Worm (Caenorhabditis elegans) whole organism, early embryonic: Measurements from ENCODE around the gene K10H10.5.

Experiments used
- B0310.2 ChIP-seq: sonication (generic microtip); optimal IDR thresholded peaks from 2 replicates; lab custom pipeline; 2016; ENCODE audit warnings: mild to moderate bottlenecking, missing genetic modification characterization, missing compliant biosample characterization
- F13C5.2 ChIP-seq: sonication (generic microtip); optimal IDR thresholded peaks from 2 replicates; lab custom pipeline; 2017; ENCODE audit warnings: mild to moderate bottlenecking, missing genetic modification characterization, inconsistent platforms, missing compliant biosample characterization
- aly-1 ChIP-seq: sonication (generic microtip); optimal IDR thresholded peaks from 2 replicates; lab custom pipeline; 2016; ENCODE audit warnings: missing genetic modification characterization, missing compliant biosample characterization
- ama-1 ChIP-seq: fragments of 150-350 bp; optimal IDR thresholded peaks from 2 replicates; lab custom pipeline; 2014
- ceh-13 ChIP-seq: fragments of 200-800 bp; sonication (Bioruptor generic); optimal IDR thresholded peaks from 2 replicates; lab custom pipeline; 2018; ENCODE audit warnings: mild to moderate bottlenecking, missing genetic modification characterization, missing compliant biosample characterization
- ceh-36 ChIP-seq: sonication (generic microtip); optimal IDR thresholded peaks from 2 replicates; lab custom pipeline; 2016; ENCODE audit warnings: missing genetic modification characterization, inconsistent platforms, missing compliant biosample characterization
- ets-7 ChIP-seq: sonication (generic microtip); optimal IDR thresholded peaks from 2 replicates; lab custom pipeline; 2016; ENCODE audit warnings: missing genotype, missing genetic modification characterization, missing compliant biosample characterization
- flt-1 ChIP-seq: fragments of 200-800 bp; sonication (Bioruptor generic); IDR thresholded peaks from 2 replicates; pipeline ENCODE4 v1.3.6; 2022; ENCODE audit warnings: missing genetic modification characterization, missing compliant biosample characterization
- hmbx-1 ChIP-seq: sonication (generic microtip); optimal IDR thresholded peaks from 2 replicates; lab custom pipeline; 2016; ENCODE audit warnings: mild to moderate bottlenecking, missing genetic modification characterization, missing compliant biosample characterization
- hnd-1 ChIP-seq: sonication (generic microtip); optimal IDR thresholded peaks from 2 replicates; lab custom pipeline; 2016; ENCODE audit warnings: missing genetic modification characterization, missing compliant biosample characterization
- tbx-11 ChIP-seq: fragments of 200-800 bp; sonication (Bioruptor generic); IDR thresholded peaks from 2 replicates; pipeline ENCODE4 v1.3.6; 2022; ENCODE audit warnings: missing genetic modification characterization, missing compliant biosample characterization
- tra-4 ChIP-seq: sonication (generic microtip); optimal IDR thresholded peaks from 2 replicates; lab custom pipeline; 2017; ENCODE audit warnings: missing genetic modification characterization, missing compliant biosample characterization

DNA sequence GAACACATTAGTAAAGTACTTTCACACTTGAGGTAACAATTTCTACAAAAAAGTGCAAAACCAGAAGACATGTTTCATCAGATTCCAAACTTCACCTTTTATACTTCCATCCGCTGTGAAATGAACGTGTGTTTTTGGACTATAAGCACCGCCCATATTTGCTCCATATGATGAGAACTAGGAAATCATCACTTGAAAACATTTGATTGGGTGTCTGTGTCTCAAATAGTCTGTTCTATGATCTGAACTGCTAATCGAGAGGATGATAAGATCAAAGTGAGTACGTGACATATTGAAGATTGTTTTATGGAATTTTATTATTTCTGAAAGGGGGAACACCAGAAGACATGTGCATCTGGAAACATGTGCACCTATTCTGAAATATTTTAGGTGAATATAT, 6.2 kb upstream of the K10H10.5 start:
- TF ChIP-seq ama-1 (lab: Kevin White, UChicago) = no peak
- TF ChIP-seq hnd-1 (tag; lab: Kevin White, UChicago) = no peak
- no peak for TF ChIP-seq ets-7 (tag; lab: Kevin White, UChicago)
- no peak for TF ChIP-seq aly-1 (tag; lab: Kevin White, UChicago)
- no peak for TF ChIP-seq ceh-13
- TF ChIP-seq ceh-36 (tag; lab: Kevin White, UChicago) = no peak
- TF ChIP-seq hmbx-1 (tag; lab: Kevin White, UChicago) = no peak
- no peak for TF ChIP-seq tbx-11 (GFP tag; lab: Robert Waterston, UW)
- TF ChIP-seq flt-1 (GFP tag; lab: Robert Waterston, UW) = no peak
- TF ChIP-seq B0310.2 = no peak
- no peak for TF ChIP-seq tra-4 (tag; lab: Kevin White, UChicago)
- TF ChIP-seq F13C5.2 (tag; lab: Kevin White, UChicago) = no peak
